Worm (Caenorhabditis elegans): Measurements from ENCODE around the gene F36H5.9.

Gene F36H5.9

DNA sequence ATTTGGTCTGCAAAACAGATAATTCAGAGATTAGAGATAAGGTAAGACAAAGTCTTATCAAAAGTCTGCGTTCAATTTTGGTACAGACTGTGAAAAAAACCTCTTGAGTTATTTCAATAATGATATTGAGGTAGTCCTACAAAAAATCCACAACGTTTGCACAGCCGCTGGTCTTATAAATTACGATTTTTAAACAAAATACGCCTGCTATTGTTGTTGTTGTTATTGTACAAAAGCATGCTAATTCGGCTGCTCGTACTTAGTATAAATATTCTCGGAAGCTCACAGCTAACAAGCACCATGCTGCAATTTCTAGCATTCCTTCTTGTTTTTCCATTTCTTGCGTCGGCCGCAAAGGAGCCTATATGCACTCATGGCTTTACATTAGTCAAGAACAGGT, 8.7 kb downstream of the F36H5.9 start, which contains the start of gene clec-19:
TSS of gene clec-19 (plus strand) at position 301 of the 400 bp plus-strand sequence.
- no peak for TF ChIP-seq ama-1 (optimal IDR thresholded peaks at IDR 0.05)
- no peak for TF ChIP-seq hmbx-1 (tag; optimal IDR thresholded peaks at IDR 0.05)
- no peak for TF ChIP-seq pes-1 (GFP tag; IDR thresholded peaks at IDR 0.05)
- no peak for TF ChIP-seq tra-4 (tag; optimal IDR thresholded peaks at IDR 0.05)
- no peak for TF ChIP-seq flt-1 (GFP tag; IDR thresholded peaks at IDR 0.05)
- no peak for TF ChIP-seq B0310.2 (tag; optimal IDR thresholded peaks at IDR 0.05)
- TF ChIP-seq F13C5.2 (tag; optimal IDR thresholded peaks at IDR 0.05), result no peak
- no peak for TF ChIP-seq hmg-4 (GFP tag; optimal IDR thresholded peaks at IDR 0.05)
- no peak for TF ChIP-seq ceh-13 (GFP tag; optimal IDR thresholded peaks at IDR 0.05)

- TF ChIP-seq flt-1 (GFP tag; IDR thresholded peaks at IDR 0.05) (no peak), aly-1 (tag; optimal IDR thresholded peaks at IDR 0.05) (no peak), hmg-4 (GFP tag; optimal IDR thresholded peaks at IDR 0.05) (no peak)
Measured at ce11 chrII:1742535-1742934, 10.4 kb downstream of the F36H5.9 start, which contains the start of gene F36H5.12. TSS of gene F36H5.12 (plus strand) at chrII:1742835.

DNA sequence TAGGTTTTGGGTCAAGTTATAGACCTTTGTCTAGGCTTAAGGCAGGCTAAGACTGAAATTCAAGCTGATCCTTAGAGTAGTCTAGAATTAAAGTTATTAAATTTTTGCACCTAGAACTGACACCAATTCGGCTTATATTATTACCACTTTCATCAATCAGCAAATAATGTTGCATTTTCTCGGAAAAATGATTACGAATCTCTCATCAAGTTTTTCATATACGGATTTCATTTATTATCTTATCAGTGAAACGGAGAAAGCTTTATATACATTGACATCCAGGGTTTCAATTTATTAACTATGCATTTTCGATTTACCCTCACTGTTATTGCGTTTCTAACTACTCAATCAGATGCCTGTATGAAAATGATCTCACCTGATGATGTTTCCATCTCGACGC, 11.6 kb downstream of the F36H5.9 start, which contains the start of gene K07G6.1:
TSS of gene K07G6.1 (plus strand) at position 301 of the 400 bp plus-strand sequence.
- no peak for TF ChIP-seq ceh-36 (tag; optimal IDR thresholded peaks at IDR 0.05)
- TF ChIP-seq ama-1 (optimal IDR thresholded peaks at IDR 0.05), result no peak
- no peak for TF ChIP-seq tbx-11 (GFP tag; IDR thresholded peaks at IDR 0.05)
- TF ChIP-seq B0310.2 (tag; optimal IDR thresholded peaks at IDR 0.05), result no peak
- TF ChIP-seq tra-4 (tag; optimal IDR thresholded peaks at IDR 0.05), result no peak
- TF ChIP-seq hmbx-1 (tag; optimal IDR thresholded peaks at IDR 0.05), result no peak
- TF ChIP-seq tbx-37 (GFP tag; conservative IDR thresholded peaks at IDR 0.05), result no peak
- TF ChIP-seq ets-7 (tag; optimal IDR thresholded peaks at IDR 0.05), result no peak
- TF ChIP-seq hnd-1 (tag; optimal IDR thresholded peaks at IDR 0.05), result no peak
- no peak for TF ChIP-seq pes-1 (GFP tag; IDR thresholded peaks at IDR 0.05)
- no peak for TF ChIP-seq flt-1 (GFP tag; IDR thresholded peaks at IDR 0.05)
- TF ChIP-seq hmg-4 (GFP tag; optimal IDR thresholded peaks at IDR 0.05), result no peak
- no peak for TF ChIP-seq scrt-1 (GFP tag; IDR thresholded peaks at IDR 0.05)

DNA sequence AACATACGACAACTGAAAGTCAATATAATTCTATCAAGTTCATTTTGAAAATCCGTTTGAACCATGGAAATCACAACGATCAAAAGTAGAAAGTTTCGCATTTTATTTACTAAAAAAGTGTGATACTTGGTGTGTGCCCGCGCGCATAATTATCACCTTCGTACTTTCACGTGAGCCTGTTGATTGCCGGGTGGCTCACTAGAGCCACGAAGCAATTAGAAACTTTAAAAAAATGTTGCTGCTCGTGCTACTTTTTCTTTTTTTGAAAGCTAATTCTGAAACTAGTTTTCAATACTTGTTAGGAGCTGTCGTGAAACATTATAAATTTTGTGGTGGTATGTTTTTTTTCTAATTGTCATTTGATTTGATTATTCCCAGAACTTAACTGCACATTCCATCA, 14.0 kb downstream of the F36H5.9 start, which contains the start of the genes irld-9 and irld-33:
TSS of gene irld-9 (minus strand) at position 101 of the 400 bp plus-strand sequence.
TSS of gene irld-33 (plus strand) at position 209 of the 400 bp plus-strand sequence.
- TF ChIP-seq ama-1 (optimal IDR thresholded peaks at IDR 0.05), result no peak
- no peak for TF ChIP-seq B0310.2 (tag; optimal IDR thresholded peaks at IDR 0.05)
- TF ChIP-seq tbx-11 (GFP tag; IDR thresholded peaks at IDR 0.05), result no peak
- no peak for TF ChIP-seq hnd-1 (tag; optimal IDR thresholded peaks at IDR 0.05)
- TF ChIP-seq aly-1 (tag; optimal IDR thresholded peaks at IDR 0.05), result no peak
- no peak for TF ChIP-seq flt-1 (GFP tag; IDR thresholded peaks at IDR 0.05)
- no peak for TF ChIP-seq hmg-4 (GFP tag; optimal IDR thresholded peaks at IDR 0.05)
- TF ChIP-seq F13C5.2 (tag; optimal IDR thresholded peaks at IDR 0.05), result no peak
- no peak for TF ChIP-seq sea-1 (GFP tag; conservative IDR thresholded peaks at IDR 0.05)
- no peak for TF ChIP-seq ceh-36 (tag; optimal IDR thresholded peaks at IDR 0.05)
- no peak for TF ChIP-seq hmbx-1 (tag; optimal IDR thresholded peaks at IDR 0.05)
- no peak for TF ChIP-seq tra-4 (tag; optimal IDR thresholded peaks at IDR 0.05)
- no peak for TF ChIP-seq ceh-13 (GFP tag; optimal IDR thresholded peaks at IDR 0.05)
- no peak for TF ChIP-seq tbx-37 (GFP tag; conservative IDR thresholded peaks at IDR 0.05)
- TF ChIP-seq ets-7 (tag; optimal IDR thresholded peaks at IDR 0.05), result no peak
- TF ChIP-seq pes-1 (GFP tag; IDR thresholded peaks at IDR 0.05), result no peak

DNA sequence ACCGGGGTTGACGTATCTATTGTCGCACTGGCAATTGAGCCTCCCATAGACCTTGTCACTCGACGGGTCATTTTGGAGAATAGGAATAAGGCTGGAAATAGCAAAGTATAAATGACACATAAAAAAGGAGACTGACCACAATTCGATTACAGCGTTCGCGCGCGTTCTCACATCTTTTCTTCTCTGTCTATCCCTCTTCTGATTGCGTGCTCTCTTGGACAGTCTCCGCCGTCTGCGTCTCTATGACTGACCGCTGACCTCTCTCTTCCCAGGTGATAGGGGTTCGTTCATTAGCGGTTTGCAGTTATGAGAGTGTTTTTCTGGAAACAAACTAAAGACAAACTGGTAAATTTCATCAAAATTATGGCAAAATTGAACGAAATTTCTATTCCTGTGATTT, 16.5 kb downstream of the F36H5.9 start, which contains the start of gene ceh-83:
TSS of gene ceh-83 (minus strand) at position 181 of the 400 bp plus-strand sequence.
- TF ChIP-seq flt-1 (GFP tag; IDR thresholded peaks at IDR 0.05) (no peak), ceh-36 (tag; optimal IDR thresholded peaks at IDR 0.05) (no peak), tbx-11 (GFP tag; IDR thresholded peaks at IDR 0.05) (no peak), sea-1 (GFP tag; conservative IDR thresholded peaks at IDR 0.05) (no peak), ama-1 (optimal IDR thresholded peaks at IDR 0.05) (no peak), hmbx-1 (tag; optimal IDR thresholded peaks at IDR 0.05) (no peak), pes-1 (GFP tag; IDR thresholded peaks at IDR 0.05) (no peak), hmg-4 (GFP tag; optimal IDR thresholded peaks at IDR 0.05) (no peak), hnd-1 (tag; optimal IDR thresholded peaks at IDR 0.05) (no peak), tbx-37 (GFP tag; conservative IDR thresholded peaks at IDR 0.05) (no peak), tra-4 (tag; optimal IDR thresholded peaks at IDR 0.05) (no peak), ets-7 (tag; optimal IDR thresholded peaks at IDR 0.05) (no peak), scrt-1 (GFP tag; IDR thresholded peaks at IDR 0.05) (no peak), aly-1 (tag; optimal IDR thresholded peaks at IDR 0.05) (no peak), F13C5.2 (tag; optimal IDR thresholded peaks at IDR 0.05) (no peak), B0310.2 (tag; optimal IDR thresholded peaks at IDR 0.05) (no peak), ceh-13 (GFP tag; optimal IDR thresholded peaks at IDR 0.05) (no peak)

ce11 chrII:1735145-1735544, 17.7 kb downstream of the F36H5.9 start:
- no peak for TF ChIP-seq pes-1 (GFP tag; IDR thresholded peaks at IDR 0.05)
- no peak for TF ChIP-seq ets-7 (tag; optimal IDR thresholded peaks at IDR 0.05)
- TF ChIP-seq B0310.2 (tag; optimal IDR thresholded peaks at IDR 0.05), result no peak
- no peak for TF ChIP-seq tra-4 (tag; optimal IDR thresholded peaks at IDR 0.05)
- TF ChIP-seq sea-1 (GFP tag; conservative IDR thresholded peaks at IDR 0.05), result no peak
- TF ChIP-seq aly-1 (tag; optimal IDR thresholded peaks at IDR 0.05), result no peak
- TF ChIP-seq tbx-37 (GFP tag; conservative IDR thresholded peaks at IDR 0.05), result no peak
- TF ChIP-seq flt-1 (GFP tag; IDR thresholded peaks at IDR 0.05), result no peak
- TF ChIP-seq scrt-1 (GFP tag; IDR thresholded peaks at IDR 0.05), result no peak
- no peak for TF ChIP-seq hmg-4 (GFP tag; optimal IDR thresholded peaks at IDR 0.05)
- no peak for TF ChIP-seq hmbx-1 (tag; optimal IDR thresholded peaks at IDR 0.05)

DNA sequence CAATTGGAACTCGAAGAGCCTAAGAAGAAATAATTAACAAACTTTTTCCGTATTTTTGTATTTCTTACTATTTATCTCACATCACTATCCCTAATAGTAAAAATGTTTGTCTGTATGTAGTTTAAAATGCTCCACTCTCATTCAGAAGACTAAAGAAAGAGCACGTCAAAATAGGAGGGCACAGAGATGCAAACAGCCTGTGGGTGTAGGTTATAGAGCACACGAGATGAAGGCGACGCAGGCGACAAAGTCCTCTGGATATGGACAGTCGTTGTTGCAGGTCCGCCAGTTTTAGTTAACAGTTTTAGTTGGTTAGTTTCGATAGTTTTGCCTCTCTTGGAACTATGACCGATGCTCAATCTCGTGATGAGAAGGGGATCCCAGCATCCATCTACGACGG, 21.0 kb downstream of the F36H5.9 start, which contains the start of gene ceh-82:
TSS of gene ceh-82 (plus strand) at position 301 of the 400 bp plus-strand sequence.
- TF ChIP-seq tbx-37 (GFP tag; conservative IDR thresholded peaks at IDR 0.05) (no peak), flt-1 (GFP tag; IDR thresholded peaks at IDR 0.05) (no peak), scrt-1 (GFP tag; IDR thresholded peaks at IDR 0.05) (no peak), sea-1 (GFP tag; conservative IDR thresholded peaks at IDR 0.05) (no peak), pes-1 (GFP tag; IDR thresholded peaks at IDR 0.05) (no peak), hmbx-1 (tag; optimal IDR thresholded peaks at IDR 0.05) (no peak), ceh-36 (tag; optimal IDR thresholded peaks at IDR 0.05) (no peak), F13C5.2 (tag; optimal IDR thresholded peaks at IDR 0.05) (no peak), ets-7 (tag; optimal IDR thresholded peaks at IDR 0.05) (no peak), ceh-13 (GFP tag; optimal IDR thresholded peaks at IDR 0.05) (no peak), B0310.2 (tag; optimal IDR thresholded peaks at IDR 0.05) (no peak), tbx-11 (GFP tag; IDR thresholded peaks at IDR 0.05) (no peak), hmg-4 (GFP tag; optimal IDR thresholded peaks at IDR 0.05) (no peak), ama-1 (optimal IDR thresholded peaks at IDR 0.05) (no peak)
